Fruit fly (Drosophila melanogaster): ENCODE results near the gene Syn1.
A peak's percentile ranks its signal among the peaks of the same experiment; 100 is the strongest.

The Syn1 gene

DNA sequence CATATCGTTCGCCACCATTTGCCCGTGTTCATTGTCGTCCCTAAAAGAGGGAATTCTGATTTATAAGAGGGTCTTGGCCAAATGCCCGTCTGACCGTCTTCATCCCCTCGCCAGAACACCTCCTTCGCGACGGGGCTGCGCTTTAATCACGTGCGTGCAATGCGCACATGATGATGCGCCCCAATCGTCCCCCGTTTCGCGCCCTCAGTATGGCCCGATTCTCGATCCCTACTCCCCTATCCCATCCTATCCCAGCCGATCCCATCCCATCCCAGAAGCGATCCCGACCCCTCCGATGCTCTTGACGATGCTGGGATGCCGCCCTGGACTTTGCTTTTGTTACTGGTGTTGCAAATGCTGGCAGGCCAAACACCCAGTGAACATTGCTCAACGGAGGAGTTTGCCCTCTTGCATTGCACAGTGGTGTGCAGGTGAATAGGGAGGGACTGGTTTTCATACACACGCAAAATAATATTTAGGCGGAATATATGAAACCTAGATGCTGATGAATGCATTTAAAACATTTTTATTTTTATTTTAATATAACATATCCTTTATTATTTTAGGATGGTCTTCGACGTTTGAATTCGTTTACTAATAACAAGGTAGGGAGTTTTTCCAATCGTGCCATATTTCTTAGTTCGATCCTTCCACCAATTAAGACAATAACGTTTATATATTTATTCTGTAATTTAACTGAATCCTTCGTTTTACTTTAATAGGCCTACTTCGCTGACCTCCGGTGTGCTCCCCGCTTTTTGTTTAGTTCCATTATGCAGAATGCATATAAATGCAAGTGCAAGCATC lies 60.3 kb downstream of the Syn1 start (continued):
- TF ChIP-seq CG11902 (GFP tag; optimal IDR thresholded peaks at IDR 0.05) (peak; percentile 63), CG8632 (GFP tag; optimal IDR thresholded peaks at IDR 0.05) (peak; percentile 83), CG32006 (GFP tag; optimal IDR thresholded peaks at IDR 0.05) (peak; percentile 87), Lpt (GFP tag; optimal IDR thresholded peaks at IDR 0.05) (peak; percentile 63), CG7368 (GFP tag; optimal IDR thresholded peaks at IDR 0.05) (peak; percentile 58), vri (GFP tag; optimal IDR thresholded peaks at IDR 0.05) (peak; percentile 64), dsx (GFP tag; optimal IDR thresholded peaks at IDR 0.05; ENCODE audit: poor library complexity, severe bottlenecking) (peak; percentile 81), fd85E (GFP tag; optimal IDR thresholded peaks at IDR 0.05) (peak; percentile 33), CG10669 (GFP tag; optimal IDR thresholded peaks at IDR 0.05) (peak; percentile 85), Ets21C (GFP tag; optimal IDR thresholded peaks at IDR 0.05) (peak; percentile 54), CG6163 (GFP tag; IDR thresholded peaks at IDR 0.05) (peak; percentile 63; the same call in 2 of the 3 replicates), pdm3 (GFP tag; optimal IDR thresholded peaks at IDR 0.05) (peak; percentile 69), dac (GFP tag; optimal IDR thresholded peaks at IDR 0.05) (no peak), Ets96B (tag; optimal IDR thresholded peaks at IDR 0.05) (peak; percentile 88), Eip75B (GFP tag; optimal IDR thresholded peaks at IDR 0.05) (peak; percentile 51), Eip78C (GFP tag) (peak; percentile 96), topi (GFP tag; optimal IDR thresholded peaks at IDR 0.05) (peak; percentile 81), CG34406 (GFP tag; optimal IDR thresholded peaks at IDR 0.05) (peak; percentile 85), CG1621 (tag; optimal IDR thresholded peaks at IDR 0.05) (no peak), OdsH (GFP tag; optimal IDR thresholded peaks at IDR 0.05) (peak; percentile 84), Met (GFP tag; optimal IDR thresholded peaks at IDR 0.05) (peak; percentile 82), fkh (GFP tag; optimal IDR thresholded peaks at IDR 0.05) (no peak)

DNA sequence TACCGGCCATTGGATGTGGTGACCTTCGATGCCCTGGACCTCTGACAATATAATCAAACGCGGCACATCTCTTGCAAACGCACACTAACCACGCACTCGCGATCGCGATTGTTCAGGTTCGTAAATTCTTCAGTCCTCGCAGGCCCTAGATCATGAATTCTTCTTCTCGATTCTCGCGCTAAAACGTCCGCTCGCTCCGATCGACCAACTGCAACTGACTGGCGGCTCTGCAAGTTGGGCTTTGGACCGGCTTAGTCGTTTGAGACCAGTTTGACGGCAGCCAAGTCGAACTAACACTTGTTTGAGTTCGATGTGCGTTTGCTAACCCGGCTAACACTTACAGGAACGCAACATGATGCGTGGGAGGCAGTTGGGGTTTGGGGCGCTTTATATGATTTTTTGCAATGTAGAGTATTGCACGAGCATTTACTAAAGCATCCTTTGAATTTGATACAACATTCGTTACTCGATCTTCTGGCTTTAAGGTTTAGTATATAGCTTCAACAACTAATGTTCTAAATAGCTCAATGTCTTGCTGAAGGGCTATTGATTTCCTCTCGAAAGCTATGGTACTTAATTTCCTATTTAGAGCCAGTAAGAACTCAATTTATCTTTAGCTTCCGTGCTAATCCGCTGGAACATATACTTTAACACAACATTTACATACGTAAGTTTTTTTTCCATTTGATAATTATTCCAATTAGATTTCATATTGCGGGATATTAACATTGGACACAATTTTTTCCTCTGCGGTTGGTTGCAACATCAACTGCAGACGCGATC lies 64.0 kb downstream of the Syn1 start, which contains the start of gene CG32447:
Gene CG32447, minus strand, starts transcription at position 222 of the 783 bp plus-strand sequence.
- TF ChIP-seq OdsH (GFP tag; optimal IDR thresholded peaks at IDR 0.05) (no peak), CG4318 (GFP tag; optimal IDR thresholded peaks at IDR 0.05) (no peak), Ets21C (GFP tag; optimal IDR thresholded peaks at IDR 0.05) (no peak), CG6276 (GFP tag; optimal IDR thresholded peaks at IDR 0.05) (peak; percentile 11), fkh (GFP tag; optimal IDR thresholded peaks at IDR 0.05) (no peak), net (GFP tag; optimal IDR thresholded peaks at IDR 0.05) (no peak), CG11762 (GFP tag; optimal IDR thresholded peaks at IDR 0.05; ENCODE audit: insufficient read depth) (no peak), salr (GFP tag; optimal IDR thresholded peaks at IDR 0.05) (peak in 1 of 2 experiments; percentile 13), Eip78C (GFP tag) (peak; percentile 63), CG15336 (GFP tag; IDR thresholded peaks at IDR 0.05) (no peak; the same call in 1 of the 2 replicates), CG16779 (tag; optimal IDR thresholded peaks at IDR 0.05) (no peak), spab (GFP tag; optimal IDR thresholded peaks at IDR 0.05) (no peak), CG6163 (GFP tag; IDR thresholded peaks at IDR 0.05) (no peak), Eip75B (GFP tag; optimal IDR thresholded peaks at IDR 0.05) (no peak), CG1621 (tag; optimal IDR thresholded peaks at IDR 0.05) (no peak), Hr4 (GFP tag; optimal IDR thresholded peaks at IDR 0.05) (peak; percentile 22), Sox14 (GFP tag; optimal IDR thresholded peaks at IDR 0.05) (no peak), CG11902 (GFP tag; optimal IDR thresholded peaks at IDR 0.05) (no peak), topi (GFP tag; optimal IDR thresholded peaks at IDR 0.05) (no peak), CG3032 (tag; optimal IDR thresholded peaks at IDR 0.05) (no peak), Lpt (GFP tag; optimal IDR thresholded peaks at IDR 0.05) (no peak), dac (GFP tag; optimal IDR thresholded peaks at IDR 0.05) (no peak), CG10669 (GFP tag; optimal IDR thresholded peaks at IDR 0.05) (no peak), CG9139 (GFP tag; optimal IDR thresholded peaks at IDR 0.05) (no peak), CG6792 (GFP tag; optimal IDR thresholded peaks at IDR 0.05) (no peak), Gug (GFP tag; IDR thresholded peaks at IDR 0.05) (no peak), CG32006 (GFP tag; optimal IDR thresholded peaks at IDR 0.05) (peak; percentile 59)

Measured in whole organism, prepupa.